Fruit fly (Drosophila melanogaster) whole organism, embryonic: Measurements from ENCODE around the gene Wbp2.

ENCODE experiments used
- Aef1 ChIP-seq: fragments of 200-800 bp; sonication (Bioruptor generic); IDR thresholded peaks from 3 replicates; pipeline ENCODE4 v1.3.6; 2022; ENCODE audit warnings: missing biosample characterization, missing genetic modification characterization
- Antp ChIP-seq: fragments of 200-800 bp; sonication (Bioruptor generic); optimal IDR thresholded peaks from 3 replicates; lab custom pipeline; 2016; ENCODE audit warnings: missing biosample characterization, missing genetic modification characterization
- BtbVII ChIP-seq: fragments of 200-800 bp; sonication (Bioruptor generic); optimal IDR thresholded peaks from 3 replicates; lab custom pipeline; 2017; ENCODE audit warnings: missing biosample characterization, mild to moderate bottlenecking, missing genetic modification characterization
- CG1024 ChIP-seq: fragments of 200-800 bp; sonication (Bioruptor generic); IDR thresholded peaks from 2 replicates; pipeline ENCODE4 v1.3.6; 2022; ENCODE audit warnings: missing biosample characterization, missing genetic modification characterization
- CG10431 ChIP-seq: fragments of 200-800 bp; sonication (Bioruptor generic); optimal IDR thresholded peaks from 3 replicates; lab custom pipeline; 2018; ENCODE audit warnings: missing biosample characterization, mild to moderate bottlenecking, missing genetic modification characterization
- CG12744 ChIP-seq: fragments of 200-800 bp; sonication (Bioruptor generic); optimal IDR thresholded peaks from 2 replicates; lab custom pipeline; 2016; ENCODE audit warnings: missing biosample characterization, missing genetic modification characterization
- CG13624 ChIP-seq: fragments of 200-800 bp; sonication (Bioruptor generic); optimal IDR thresholded peaks from 2 replicates; lab custom pipeline; 2016; ENCODE audit warnings: missing biosample characterization, missing genetic modification characterization
- CG14014 ChIP-seq: fragments of 200-800 bp; sonication (Bioruptor generic); IDR thresholded peaks from 2 replicates; pipeline ENCODE4 v1.3.6; 2022; ENCODE audit warnings: missing biosample characterization, missing genetic modification characterization
- CG14710 ChIP-seq: fragments of 200-800 bp; sonication (Bioruptor generic); optimal IDR thresholded peaks from 3 replicates; lab custom pipeline; 2019; ENCODE audit warnings: missing biosample characterization, mild to moderate bottlenecking, missing genetic modification characterization, moderate library complexity
- CG15269 ChIP-seq: fragments of 200-800 bp; sonication (Bioruptor generic); optimal IDR thresholded peaks from 2 replicates; lab custom pipeline; 2018; ENCODE audit warnings: missing biosample characterization, mild to moderate bottlenecking, missing genetic modification characterization, moderate library complexity
- CG1529 ChIP-seq: fragments of 200-800 bp; sonication (Bioruptor generic); optimal IDR thresholded peaks from 3 replicates; lab custom pipeline; 2018; ENCODE audit warnings: missing biosample characterization, missing genetic modification characterization
- CG1603 ChIP-seq: fragments of 200-800 bp; sonication (Bioruptor generic); optimal IDR thresholded peaks from 2 replicates; lab custom pipeline; 2019; ENCODE audit warnings: missing biosample characterization, mild to moderate bottlenecking, missing genetic modification characterization, moderate library complexity
- CG17186 ChIP-seq: fragments of 200-800 bp; sonication (Bioruptor generic); optimal IDR thresholded peaks from 3 replicates; lab custom pipeline; 2017; ENCODE audit warnings: missing biosample characterization, missing genetic modification reagents, missing genetic modification characterization
- CG2875 ChIP-seq: fragments of 200-800 bp; sonication (Bioruptor generic); optimal IDR thresholded peaks from 2 replicates; lab custom pipeline; 2017; ENCODE audit warnings: missing biosample characterization, mild to moderate bottlenecking, missing genetic modification characterization, missing genetic modification reagents
- CG3065 ChIP-seq: fragments of 200-800 bp; sonication (Bioruptor generic); optimal IDR thresholded peaks from 2 replicates; lab custom pipeline; 2016; ENCODE audit warnings: missing biosample characterization, missing genetic modification characterization
- CG32772 ChIP-seq: fragments of 200-800 bp; sonication (Bioruptor generic); IDR thresholded peaks from 2 replicates; pipeline ENCODE4 v1.3.6; 2022; ENCODE audit warnings: missing biosample characterization, missing genetic modification characterization
- CG4282 ChIP-seq: fragments of 200-800 bp; sonication (Bioruptor generic); optimal IDR thresholded peaks from 2 replicates; lab custom pipeline; 2016; ENCODE audit warnings: missing biosample characterization, missing genetic modification characterization
- CG5245 ChIP-seq: fragments of 200-800 bp; sonication (Bioruptor generic); optimal IDR thresholded peaks from 3 replicates; lab custom pipeline; 2016; ENCODE audit warnings: missing biosample characterization, missing genetic modification characterization
- CG7271 ChIP-seq: fragments of 200-800 bp; sonication (Bioruptor generic); optimal IDR thresholded peaks from 2 replicates; lab custom pipeline; 2018; ENCODE audit warnings: missing biosample characterization, mild to moderate bottlenecking, missing genetic modification characterization, moderate library complexity
- CG7987 ChIP-seq: fragments of 200-800 bp; sonication (Bioruptor generic); optimal IDR thresholded peaks from 2 replicates; lab custom pipeline; 2018; ENCODE audit warnings: missing biosample characterization, mild to moderate bottlenecking, missing genetic modification characterization, moderate library complexity
- Dll ChIP-seq: fragments of 200-800 bp; sonication (Bioruptor generic); IDR thresholded peaks from 4 replicates; pipeline ENCODE4 v1.3.6; 2022; ENCODE audit warnings: missing biosample characterization, missing genetic modification characterization; ENCODE audit not compliant: partially characterized antibody
- Gug ChIP-seq: fragments of 200-800 bp; sonication (Bioruptor generic); IDR thresholded peaks from 4 replicates; pipeline ENCODE4 v1.3.6; 2022; ENCODE audit warnings: missing biosample characterization, missing genetic modification characterization
- Hr78 ChIP-seq, 2 experiments: fragments of 200-800 bp in 1 of 2; fragments of >200 bp in 1 of 2; sonication (Bioruptor generic) in 1 of 2; optimal IDR thresholded peaks; 2 replicates each; lab custom pipeline; 2017 to 2019; ENCODE audit warnings: missing biosample characterization in 2 of 2, missing genetic modification characterization in 2 of 2, mild to moderate bottlenecking in 1 of 2, moderate library complexity in 1 of 2
- Lpt ChIP-seq: fragments of >200 bp; optimal IDR thresholded peaks from 2 replicates; lab custom pipeline; 2018; ENCODE audit warnings: missing biosample characterization, missing genetic modification characterization
- MESR4 ChIP-seq: fragments of 200-800 bp; sonication (Bioruptor generic); optimal IDR thresholded peaks from 2 replicates; lab custom pipeline; 2018; ENCODE audit warnings: missing biosample characterization, mild to moderate bottlenecking, missing genetic modification characterization, moderate library complexity
- Med ChIP-seq: fragments of 200-800 bp; sonication (Bioruptor generic); peaks from one replicate; lab custom pipeline; 2016; ENCODE audit warnings: missing biosample characterization, missing genetic modification characterization, mild to moderate bottlenecking, inconsistent platforms, moderate library complexity
- Mrtf ChIP-seq: fragments of 200-800 bp; sonication (Bioruptor generic); IDR thresholded peaks from 3 replicates; pipeline ENCODE4 v1.3.6; 2022; ENCODE audit warnings: missing biosample characterization, missing genetic modification characterization
- Poxn ChIP-seq: fragments of 200-800 bp; sonication (Bioruptor generic); IDR thresholded peaks from 2 replicates; pipeline ENCODE4 v1.3.6; 2022; ENCODE audit warnings: missing biosample characterization, missing genetic modification characterization
- Stat92E ChIP-seq, 3 experiments: fragments of >200 bp in 2 of 3; fragments of 200-800 bp in 1 of 3; sonication (Bioruptor generic) in 1 of 3; optimal IDR thresholded peaks; 2 replicates each; lab custom pipeline; 2017 to 2019; ENCODE audit warnings: missing biosample characterization in 3 of 3, missing genetic modification characterization in 3 of 3, mild to moderate bottlenecking in 1 of 3, moderate library complexity in 1 of 3
- br ChIP-seq: fragments of >200 bp; optimal IDR thresholded peaks from 2 replicates; lab custom pipeline; 2017
- cas ChIP-seq: fragments of 200-800 bp; sonication (Bioruptor generic); IDR thresholded peaks from 2 replicates; pipeline ENCODE4 v1.3.6; 2022; ENCODE audit warnings: missing biosample characterization, missing genetic modification characterization
- crol ChIP-seq: fragments of 200-800 bp; sonication (Bioruptor generic); IDR thresholded peaks from 2 replicates; pipeline ENCODE4 v1.3.6; 2022; ENCODE audit warnings: missing biosample characterization, missing genetic modification characterization
- dan ChIP-seq: fragments of 200-800 bp; sonication (Bioruptor generic); IDR thresholded peaks from 2 replicates; pipeline ENCODE4 v1.3.6; 2022; ENCODE audit warnings: missing biosample characterization, missing genetic modification characterization
- dm ChIP-seq: fragments of 200-800 bp; sonication (Bioruptor generic); optimal IDR thresholded peaks from 3 replicates; lab custom pipeline; 2016; ENCODE audit warnings: missing biosample characterization, missing genetic modification characterization
- dysf ChIP-seq: fragments of 200-800 bp; sonication (Bioruptor generic); IDR thresholded peaks from 3 replicates; pipeline ENCODE4 v1.3.6; 2022; ENCODE audit warnings: missing biosample characterization, missing genetic modification characterization
- esg ChIP-seq: fragments of 200-800 bp; sonication (Bioruptor generic); conservative IDR thresholded peaks from 2 replicates; pipeline ENCODE4 v1.3.6; 2022; ENCODE audit warnings: missing biosample characterization, missing genetic modification characterization
- eve ChIP-seq, 2 experiments: fragments of >200 bp; optimal IDR thresholded peaks; 2 replicates each; lab custom pipeline; 2017; ENCODE audit warnings: missing biosample characterization in 2 of 2, missing genetic modification characterization in 2 of 2
- ftz-f1 ChIP-seq: fragments of 200-800 bp; sonication (Bioruptor generic); optimal IDR thresholded peaks from 2 replicates; lab custom pipeline; 2016; ENCODE audit warnings: missing biosample characterization, missing genetic modification characterization
- hkb ChIP-seq, 2 experiments: fragments of 200-800 bp in 1 of 2; fragments of >200 bp in 1 of 2; sonication (Bioruptor generic) in 1 of 2; IDR thresholded peaks in 1 of 2; optimal IDR thresholded peaks in 1 of 2; 2 replicates each; pipeline versions ENCODE4 v1.3.6 to Lab custom; 2017 to 2022; ENCODE audit warnings: missing biosample characterization in 1 of 2, missing genetic modification characterization in 1 of 2
- insv ChIP-seq, 2 experiments: fragments of 200-800 bp; sonication (Bioruptor generic); optimal IDR thresholded peaks; 3 replicates each; lab custom pipeline; 2016 to 2018; ENCODE audit warnings: missing biosample characterization in 2 of 2, missing genetic modification characterization in 2 of 2
- inv ChIP-seq: fragments of 200-800 bp; sonication (Bioruptor generic); IDR thresholded peaks from 2 replicates; pipeline ENCODE4 v1.3.6; 2022; ENCODE audit warnings: missing biosample characterization, missing genetic modification characterization; ENCODE audit not compliant: partially characterized antibody
- nerfin-1 ChIP-seq: fragments of 200-800 bp; sonication (Bioruptor generic); optimal IDR thresholded peaks from 3 replicates; lab custom pipeline; 2019; ENCODE audit warnings: missing biosample characterization, mild to moderate bottlenecking, missing genetic modification characterization, moderate library complexity
- sug ChIP-seq: fragments of 200-800 bp; optimal IDR thresholded peaks from 2 replicates; lab custom pipeline; 2019; ENCODE audit warnings: missing biosample characterization, mild to moderate bottlenecking, missing genetic modification characterization, moderate library complexity
- wor ChIP-seq: fragments of 200-800 bp; sonication (Bioruptor generic); IDR thresholded peaks from 2 replicates; pipeline ENCODE4 v1.3.6; 2022; ENCODE audit warnings: missing biosample characterization, missing genetic modification characterization
- zen2 ChIP-seq: fragments of 200-800 bp; sonication (Bioruptor generic); IDR thresholded peaks from 3 replicates; pipeline ENCODE4 v1.3.6; 2022; ENCODE audit warnings: missing biosample characterization, missing genetic modification characterization; ENCODE audit not compliant: partially characterized antibody

Wbp2 gene

dm6 chr3L:12806290-12806743 lies 43.6 kb upstream of the Wbp2 start (continued):
- TF ChIP-seq esg (GFP tag; lab: Robert Waterston, UW) (no peak), Dll (GFP tag; lab: Robert Waterston, UW) (no peak), CG1024 (GFP tag; lab: Robert Waterston, UW) (no peak), Antp (GFP tag; lab: Kevin White, UChicago) (no peak), Aef1 (GFP tag; lab: Robert Waterston, UW) (no peak), Stat92E (GFP tag; optimal IDR thresholded peaks at IDR 0.05; lab: Kevin White, UChicago) (no peak), ftz-f1 (GFP tag; lab: Kevin White, UChicago) (no peak), CG14014 (GFP tag; lab: Robert Waterston, UW) (peak; percentile 51; the same call in 1 of the 2 replicates), CG17186 (GFP tag; lab: Kevin White, UChicago) (no peak), CG1529 (GFP tag; lab: Kevin White, UChicago) (peak; percentile 20), hkb (optimal IDR thresholded peaks at IDR 0.05; lab: Kevin White, UChicago) (no peak), hkb (GFP tag; IDR thresholded peaks at IDR 0.05; lab: Robert Waterston, UW) (peak; percentile 73; the same call in 1 of the 2 replicates), dm (GFP tag; lab: Kevin White, UChicago) (no peak), sug (tag; lab: Kevin White, UChicago) (peak; percentile 33), dan (GFP tag; lab: Robert Waterston, UW) (no peak), insv (GFP tag; optimal IDR thresholded peaks at IDR 0.05; lab: Kevin White, UChicago) (peak in 1 of 2 experiments; percentile 54), CG3065 (GFP tag; lab: Kevin White, UChicago) (no peak), dysf (GFP tag; lab: Robert Waterston, UW) (peak; percentile 44; the same call in 1 of the 3 replicates), crol (GFP tag; lab: Robert Waterston, UW) (peak; percentile 77; the same call in 1 of the 2 replicates), CG5245 (GFP tag; lab: Kevin White, UChicago) (peak; percentile 21), CG4282 (GFP tag; lab: Kevin White, UChicago) (no peak), CG14710 (tag; lab: Kevin White, UChicago) (peak; percentile 47), CG13624 (GFP tag; lab: Kevin White, UChicago) (no peak), CG10431 (peak; percentile 44), br (lab: Kevin White, UChicago) (no peak), inv (no peak), CG2875 (GFP tag; lab: Kevin White, UChicago) (no peak), CG12744 (GFP tag; lab: Kevin White, UChicago) (no peak), Poxn (no peak), Med (GFP tag; lab: Kevin White, UChicago) (peak; percentile 75), CG1603 (tag; lab: Kevin White, UChicago) (no peak), Gug (GFP tag; lab: Robert Waterston, UW) (no peak), eve (GFP tag; optimal IDR thresholded peaks at IDR 0.05; lab: Kevin White, UChicago) (no peak), nerfin-1 (tag; lab: Kevin White, UChicago) (peak; percentile 22), CG7987 (GFP tag; lab: Kevin White, UChicago) (peak; percentile 4)

- no peak for TF ChIP-seq hkb (optimal IDR thresholded peaks at IDR 0.05; lab: Kevin White, UChicago)
- TF ChIP-seq hkb (GFP tag; IDR thresholded peaks at IDR 0.05; lab: Robert Waterston, UW), result no peak
- TF ChIP-seq wor (GFP tag; lab: Robert Waterston, UW), result no peak
- no peak for TF ChIP-seq CG32772 (GFP tag; lab: Robert Waterston, UW)
- no peak for TF ChIP-seq Mrtf (GFP tag; lab: Robert Waterston, UW)
- no peak for TF ChIP-seq MESR4
- TF ChIP-seq cas (GFP tag; lab: Robert Waterston, UW), result no peak
- no peak for TF ChIP-seq CG15269 (tag; lab: Kevin White, UChicago)
- no peak for TF ChIP-seq zen2 (GFP tag; lab: Robert Waterston, UW)
- TF ChIP-seq Hr78 (GFP tag; optimal IDR thresholded peaks at IDR 0.05; lab: Kevin White, UChicago), result no peak
- TF ChIP-seq Med (GFP tag; lab: Kevin White, UChicago), result no peak
- no peak for TF ChIP-seq BtbVII (GFP tag; lab: Kevin White, UChicago)
- TF ChIP-seq Lpt (GFP tag; lab: Kevin White, UChicago), result no peak
- no peak for TF ChIP-seq CG12744 (GFP tag; lab: Kevin White, UChicago)
- TF ChIP-seq CG7271 (tag; lab: Kevin White, UChicago), result no peak
Measured at dm6 chr3L:12808421-12808820, 41.5 kb upstream of the Wbp2 start, which contains the start of gene CG32110. CG32110 (plus strand) TSS chr3L:12808721.
